Fruit fly (Drosophila melanogaster) whole organism, embryonic: ENCODE data around the gene CG2931.

Experiments used
- Antp ChIP-seq: fragments of 200-800 bp; sonication (Bioruptor generic); optimal IDR thresholded peaks from 3 replicates; lab custom pipeline; 2016; ENCODE audit warnings: missing biosample characterization, missing genetic modification characterization
- Atf6 ChIP-seq: fragments of 200-800 bp; sonication (Bioruptor generic); IDR thresholded peaks from 2 replicates; pipeline ENCODE4 v1.3.6; 2022; ENCODE audit warnings: missing biosample characterization, missing genetic modification characterization
- CG11696 ChIP-seq: fragments of 200-800 bp; sonication (Bioruptor generic); IDR thresholded peaks from 2 replicates; pipeline ENCODE4 v1.3.6; 2022; ENCODE audit warnings: missing biosample characterization, missing genetic modification characterization
- CG12155 ChIP-seq: fragments of 200-800 bp; sonication (Bioruptor generic); optimal IDR thresholded peaks from 3 replicates; lab custom pipeline; 2016; ENCODE audit warnings: missing biosample characterization, missing genetic modification characterization
- CG13287 ChIP-seq: fragments of 200-800 bp; sonication (Bioruptor generic); IDR thresholded peaks from 2 replicates; pipeline ENCODE4 v1.3.6; 2022; ENCODE audit warnings: missing biosample characterization, missing genetic modification characterization; ENCODE audit not compliant: partially characterized antibody
- CG13894 ChIP-seq: fragments of 200-800 bp; sonication (Bioruptor generic); optimal IDR thresholded peaks from 3 replicates; lab custom pipeline; 2018; ENCODE audit warnings: missing biosample characterization, mild to moderate bottlenecking, missing genetic modification characterization, moderate library complexity
- CG14441 ChIP-seq: fragments of 200-800 bp; sonication (Bioruptor generic); IDR thresholded peaks from 2 replicates; pipeline ENCODE4 v1.3.6; 2022; ENCODE audit warnings: missing biosample characterization, missing genetic modification characterization
- CG15514 ChIP-seq: fragments of 200-800 bp; sonication (Bioruptor generic); optimal IDR thresholded peaks from 3 replicates; lab custom pipeline; 2017; ENCODE audit warnings: missing biosample characterization, missing genetic modification characterization, mild to moderate bottlenecking, moderate library complexity, missing genetic modification reagents
- CG15696 ChIP-seq: fragments of 200-800 bp; sonication (Bioruptor generic); optimal IDR thresholded peaks from 2 replicates; lab custom pipeline; 2019; ENCODE audit warnings: missing biosample characterization, mild to moderate bottlenecking, missing genetic modification characterization, moderate library complexity
- CG16813 ChIP-seq: fragments of 200-800 bp; sonication (Bioruptor generic); IDR thresholded peaks from 3 replicates; pipeline ENCODE4 v1.3.6; 2022; ENCODE audit warnings: missing biosample characterization, missing genetic modification characterization; ENCODE audit not compliant: partially characterized antibody
- CG16815 ChIP-seq: fragments of 200-800 bp; sonication (Bioruptor generic); optimal IDR thresholded peaks from 3 replicates; lab custom pipeline; 2017; ENCODE audit warnings: missing biosample characterization, mild to moderate bottlenecking, missing genetic modification characterization
- CG17912 ChIP-seq: fragments of 200-800 bp; sonication (Bioruptor generic); optimal IDR thresholded peaks from 2 replicates; lab custom pipeline; 2018; ENCODE audit warnings: missing biosample characterization, mild to moderate bottlenecking, missing genetic modification characterization
- CG1792 ChIP-seq: fragments of 200-800 bp; sonication (Bioruptor generic); optimal IDR thresholded peaks from 2 replicates; lab custom pipeline; 2016; ENCODE audit warnings: missing biosample characterization, missing genetic modification characterization
- CG18262 ChIP-seq: fragments of 200-800 bp; optimal IDR thresholded peaks from 3 replicates; lab custom pipeline; 2019; ENCODE audit warnings: missing biosample characterization, mild to moderate bottlenecking, missing genetic modification characterization, moderate library complexity
- CG3847 ChIP-seq: fragments of 200-800 bp; sonication (Bioruptor generic); IDR thresholded peaks from 2 replicates; pipeline ENCODE4 v1.3.6; 2022; ENCODE audit warnings: missing biosample characterization, missing genetic modification characterization
- CG4360 ChIP-seq: fragments of 200-800 bp; sonication (Bioruptor generic); IDR thresholded peaks from 2 replicates; pipeline ENCODE4 v1.3.6; 2022; ENCODE audit warnings: missing biosample characterization, missing genetic modification characterization
- CG8290 ChIP-seq, 3 experiments: fragments of 200-800 bp; sonication (Bioruptor generic); optimal IDR thresholded peaks; 2 replicates each; lab custom pipeline; 2016 to 2019; ENCODE audit warnings: missing biosample characterization in 3 of 3, missing genetic modification characterization in 3 of 3, mild to moderate bottlenecking in 2 of 3, moderate library complexity in 1 of 3
- CG8359 ChIP-seq: fragments of 200-800 bp; sonication (Bioruptor generic); optimal IDR thresholded peaks from 2 replicates; lab custom pipeline; 2017; ENCODE audit warnings: missing biosample characterization, mild to moderate bottlenecking, missing genetic modification characterization, borderline replicate concordance
- Dref ChIP-seq: fragments of 200-800 bp; sonication (Bioruptor generic); IDR thresholded peaks from 2 replicates; pipeline ENCODE4 v1.3.6; 2022; ENCODE audit warnings: missing biosample characterization, missing genetic modification characterization
- ERR ChIP-seq: fragments of 200-800 bp; sonication (Bioruptor generic); optimal IDR thresholded peaks from 2 replicates; lab custom pipeline; 2016; ENCODE audit warnings: missing biosample characterization, missing genetic modification characterization
- HLH4C ChIP-seq: fragments of 200-800 bp; sonication (Bioruptor generic); IDR thresholded peaks from 3 replicates; pipeline ENCODE4 v1.3.6; 2022; ENCODE audit warnings: missing biosample characterization, missing genetic modification characterization; ENCODE audit not compliant: partially characterized antibody
- Hand ChIP-seq: fragments of 200-800 bp; sonication (Bioruptor generic); optimal IDR thresholded peaks from 2 replicates; lab custom pipeline; 2017; ENCODE audit warnings: mild to moderate bottlenecking, missing biosample characterization, missing genetic modification reagents, missing genetic modification characterization
- Lim3 ChIP-seq: fragments of 200-800 bp; sonication (Bioruptor generic); IDR thresholded peaks from 2 replicates; pipeline ENCODE4 v1.3.6; 2022; ENCODE audit warnings: missing biosample characterization, missing genetic modification characterization
- Med ChIP-seq: fragments of 200-800 bp; sonication (Bioruptor generic); peaks from one replicate; lab custom pipeline; 2016; ENCODE audit warnings: missing biosample characterization, missing genetic modification characterization, mild to moderate bottlenecking, inconsistent platforms, moderate library complexity
- Myb ChIP-seq: fragments of 200-800 bp; sonication (Bioruptor generic); optimal IDR thresholded peaks from 2 replicates; lab custom pipeline; 2016; ENCODE audit warnings: missing biosample characterization, missing genetic modification characterization
- Optix ChIP-seq: fragments of 200-800 bp; sonication (Bioruptor generic); IDR thresholded peaks from 3 replicates; pipeline ENCODE4 v1.3.6; 2022; ENCODE audit warnings: missing biosample characterization, missing genetic modification characterization
- ab ChIP-seq: fragments of 200-800 bp; sonication (Bioruptor generic); optimal IDR thresholded peaks from 2 replicates; lab custom pipeline; 2016; ENCODE audit warnings: missing biosample characterization, missing genetic modification characterization
- al ChIP-seq: fragments of 200-800 bp; sonication (Bioruptor generic); IDR thresholded peaks from 2 replicates; pipeline ENCODE4 v1.3.6; 2022; ENCODE audit warnings: missing biosample characterization, missing genetic modification characterization
- bowl ChIP-seq: fragments of 200-800 bp; sonication (Bioruptor generic); IDR thresholded peaks from 2 replicates; pipeline ENCODE4 v1.3.6; 2022; ENCODE audit warnings: missing biosample characterization, missing genetic modification characterization
- dati ChIP-seq: fragments of 200-800 bp; sonication (Bioruptor generic); IDR thresholded peaks from 2 replicates; pipeline ENCODE4 v1.3.6; 2022; ENCODE audit warnings: missing biosample characterization, missing genetic modification characterization
- esg ChIP-seq: fragments of 200-800 bp; sonication (Bioruptor generic); conservative IDR thresholded peaks from 2 replicates; pipeline ENCODE4 v1.3.6; 2022; ENCODE audit warnings: missing biosample characterization, missing genetic modification characterization
- exex ChIP-seq: fragments of 200-800 bp; sonication (Bioruptor generic); optimal IDR thresholded peaks from 4 replicates; lab custom pipeline; 2018; ENCODE audit warnings: missing biosample characterization, mild to moderate bottlenecking, missing genetic modification characterization, moderate library complexity
- insv ChIP-seq, 2 experiments: fragments of 200-800 bp; sonication (Bioruptor generic); optimal IDR thresholded peaks; 3 replicates each; lab custom pipeline; 2016 to 2018; ENCODE audit warnings: missing biosample characterization in 2 of 2, missing genetic modification characterization in 2 of 2
- inv ChIP-seq: fragments of 200-800 bp; sonication (Bioruptor generic); IDR thresholded peaks from 2 replicates; pipeline ENCODE4 v1.3.6; 2022; ENCODE audit warnings: missing biosample characterization, missing genetic modification characterization; ENCODE audit not compliant: partially characterized antibody
- jumu ChIP-seq: fragments of 200-800 bp; sonication (Bioruptor generic); optimal IDR thresholded peaks from 3 replicates; lab custom pipeline; 2016; ENCODE audit warnings: missing biosample characterization, missing genetic modification characterization
- mam ChIP-seq: fragments of 200-800 bp; sonication (Bioruptor generic); optimal IDR thresholded peaks from 3 replicates; lab custom pipeline; 2016; ENCODE audit warnings: missing biosample characterization, missing genetic modification characterization
- nmo ChIP-seq: fragments of 200-800 bp; sonication (Bioruptor generic); optimal IDR thresholded peaks from 2 replicates; lab custom pipeline; 2018; ENCODE audit warnings: missing biosample characterization, mild to moderate bottlenecking, missing genetic modification characterization, moderate library complexity
- oc ChIP-seq: fragments of 200-800 bp; sonication (Bioruptor generic); optimal IDR thresholded peaks from 2 replicates; lab custom pipeline; 2018; ENCODE audit warnings: missing biosample characterization, mild to moderate bottlenecking, missing genetic modification characterization, moderate library complexity
- pho ChIP-seq: fragments of 200-800 bp; sonication (Bioruptor generic); optimal IDR thresholded peaks from 2 replicates; lab custom pipeline; 2016; ENCODE audit warnings: missing biosample characterization, missing genetic modification characterization
- phol ChIP-seq: fragments of 200-800 bp; sonication (Bioruptor generic); optimal IDR thresholded peaks from 3 replicates; lab custom pipeline; 2018; ENCODE audit warnings: missing biosample characterization, mild to moderate bottlenecking, missing genetic modification characterization, moderate library complexity
- so ChIP-seq: fragments of 200-800 bp; sonication (Bioruptor generic); IDR thresholded peaks from 3 replicates; pipeline ENCODE4 v1.3.6; 2022; ENCODE audit warnings: missing biosample characterization, missing genetic modification characterization
- ssp ChIP-seq: fragments of 200-800 bp; sonication (Bioruptor generic); IDR thresholded peaks from 2 replicates; pipeline ENCODE4 v1.3.6; 2022; ENCODE audit warnings: missing biosample characterization, missing genetic modification characterization
- trh ChIP-seq: fragments of 200-800 bp; sonication (Bioruptor generic); optimal IDR thresholded peaks from 2 replicates; lab custom pipeline; 2016; ENCODE audit warnings: missing biosample characterization, missing genetic modification characterization
- tup ChIP-seq: fragments of 200-800 bp; sonication (Bioruptor generic); optimal IDR thresholded peaks from 2 replicates; lab custom pipeline; 2016; ENCODE audit warnings: missing biosample characterization, mild to moderate bottlenecking, missing genetic modification characterization, moderate library complexity
- twi ChIP-seq: fragments of 200-800 bp; optimal IDR thresholded peaks from 2 replicates; lab custom pipeline; 2019; ENCODE audit warnings: missing biosample characterization, mild to moderate bottlenecking, missing genetic modification characterization, moderate library complexity
- usp ChIP-seq: fragments of >200 bp; optimal IDR thresholded peaks from 2 replicates; lab custom pipeline; 2017; ENCODE audit warnings: missing biosample characterization, missing genetic modification characterization
- vfl ChIP-seq: fragments of 200-800 bp; sonication (Bioruptor generic); optimal IDR thresholded peaks from 2 replicates; lab custom pipeline; 2016; ENCODE audit warnings: missing biosample characterization, missing genetic modification characterization
- wdn ChIP-seq: fragments of 200-800 bp; sonication (Bioruptor generic); IDR thresholded peaks from 2 replicates; pipeline ENCODE4 v1.3.6; 2022; ENCODE audit warnings: missing biosample characterization, missing genetic modification characterization
- zen2 ChIP-seq: fragments of 200-800 bp; sonication (Bioruptor generic); IDR thresholded peaks from 3 replicates; pipeline ENCODE4 v1.3.6; 2022; ENCODE audit warnings: missing biosample characterization, missing genetic modification characterization; ENCODE audit not compliant: partially characterized antibody
- zf30C ChIP-seq: fragments of 200-800 bp; sonication (Bioruptor generic); optimal IDR thresholded peaks from 3 replicates; lab custom pipeline; 2018; ENCODE audit warnings: missing biosample characterization, mild to moderate bottlenecking, missing genetic modification characterization

The CG2931 gene

dm6 chr3R:5565623-5566022 lies 2.8 kb downstream of the CG2931 start (continued):
- peak; percentile 98 for TF ChIP-seq Med (GFP tag; lab: Kevin White, UChicago)
- TF ChIP-seq tup: peak; percentile 63
- TF ChIP-seq CG16813 (GFP tag; lab: Robert Waterston, UW): no peak
- peak; percentile 70 for TF ChIP-seq Antp
- TF ChIP-seq HLH4C: no peak
- peak; percentile 72 for TF ChIP-seq CG18262 (tag; lab: Kevin White, UChicago)
- TF ChIP-seq CG14441: peak; percentile 92
- no peak for TF ChIP-seq CG15696
- peak; percentile 64 for TF ChIP-seq CG4360
- peak; percentile 59 for TF ChIP-seq ssp (GFP tag; lab: Robert Waterston, UW)
- no peak for TF ChIP-seq CG13287
- peak; percentile 82 for TF ChIP-seq esg (GFP tag; lab: Robert Waterston, UW)
- peak; percentile 55 for TF ChIP-seq Myb (GFP tag; lab: Kevin White, UChicago)
- peak; percentile 90 for TF ChIP-seq Optix (GFP tag; lab: Robert Waterston, UW)
- peak; percentile 5 for TF ChIP-seq CG8359 (GFP tag; lab: Kevin White, UChicago)
- peak; percentile 69 for TF ChIP-seq oc
- peak; percentile 84; the same call in 1 of the 2 replicates for TF ChIP-seq wdn (GFP tag; lab: Robert Waterston, UW)
- no peak for TF ChIP-seq insv (GFP tag; optimal IDR thresholded peaks at IDR 0.05; lab: Kevin White, UChicago)
- no peak for TF ChIP-seq CG8290 (GFP tag; optimal IDR thresholded peaks at IDR 0.05; lab: Kevin White, UChicago)
- TF ChIP-seq CG8290 (tag; optimal IDR thresholded peaks at IDR 0.05; lab: Kevin White, UChicago): peak in 1 of 2 experiments; percentile 84
- peak; percentile 63 for TF ChIP-seq CG1792 (GFP tag; lab: Kevin White, UChicago)
- TF ChIP-seq CG16815 (GFP tag; lab: Kevin White, UChicago): peak; percentile 46
- no peak for TF ChIP-seq Dref (GFP tag; lab: Robert Waterston, UW)
- no peak for TF ChIP-seq usp
- TF ChIP-seq CG15514 (GFP tag; lab: Kevin White, UChicago): peak; percentile 80
- peak; percentile 95 for TF ChIP-seq exex (tag; lab: Kevin White, UChicago)
- TF ChIP-seq CG3847 (GFP tag; lab: Robert Waterston, UW): peak; percentile 82
- peak; percentile 79 for TF ChIP-seq CG11696 (GFP tag; lab: Robert Waterston, UW)
- TF ChIP-seq ERR: peak; percentile 68
- 0 out of 2 replicates have a peak, but pooled peaks have one; percentile 8 for TF ChIP-seq Lim3 (GFP tag; lab: Robert Waterston, UW)
- TF ChIP-seq trh (GFP tag; lab: Kevin White, UChicago): peak; percentile 39
- peak; percentile 65 for TF ChIP-seq mam (GFP tag; lab: Kevin White, UChicago)
- peak; percentile 55 for TF ChIP-seq Hand
- TF ChIP-seq dati (GFP tag; lab: Robert Waterston, UW): peak; percentile 82
- TF ChIP-seq nmo (GFP tag; lab: Kevin White, UChicago): peak; percentile 81
- peak; percentile 89 for TF ChIP-seq Atf6 (GFP tag; lab: Robert Waterston, UW)
- TF ChIP-seq zen2: no peak
- TF ChIP-seq bowl: peak; percentile 71
- peak; percentile 70 for TF ChIP-seq al (GFP tag; lab: Robert Waterston, UW)
- no peak for TF ChIP-seq CG17912 (GFP tag; lab: Kevin White, UChicago)
- TF ChIP-seq twi (tag; lab: Kevin White, UChicago): peak; percentile 21
- peak; percentile 69 for TF ChIP-seq phol (tag; lab: Kevin White, UChicago)
- TF ChIP-seq ab: no peak
- TF ChIP-seq inv: no peak
- no peak for TF ChIP-seq CG13894
- TF ChIP-seq so (GFP tag; lab: Robert Waterston, UW): peak; percentile 76
- TF ChIP-seq CG12155: peak; percentile 52
- TF ChIP-seq jumu (GFP tag; lab: Kevin White, UChicago): peak; percentile 79
- peak; percentile 79 for TF ChIP-seq pho (GFP tag; lab: Kevin White, UChicago)
- TF ChIP-seq zf30C: peak; percentile 80
- peak; percentile 17 for TF ChIP-seq vfl
